Fruit fly (Drosophila melanogaster) whole organism, prepupa: Measurements from ENCODE around the gene CG2540.

ENCODE experiments used
- CG16779 ChIP-seq: fragments of 200-800 bp; sonication (Bioruptor generic); optimal IDR thresholded peaks from 3 replicates; lab custom pipeline; 2017; ENCODE audit warnings: missing biosample characterization, mild to moderate bottlenecking, missing genetic modification characterization
- CG34406 ChIP-seq: fragments of 200-800 bp; sonication (Bioruptor generic); optimal IDR thresholded peaks from 3 replicates; lab custom pipeline; 2016; ENCODE audit warnings: missing biosample characterization, missing genetic modification characterization
- CG8632 ChIP-seq: fragments of 200-800 bp; sonication (Bioruptor generic); optimal IDR thresholded peaks from 3 replicates; lab custom pipeline; 2016; ENCODE audit warnings: missing biosample characterization, missing genetic modification characterization
- Gug ChIP-seq: fragments of 200-800 bp; sonication (Bioruptor generic); IDR thresholded peaks from 2 replicates; pipeline ENCODE4 v1.3.6; 2022; ENCODE audit warnings: missing biosample characterization, missing genetic modification characterization
- pdm3 ChIP-seq: fragments of 200-800 bp; sonication (Bioruptor generic); optimal IDR thresholded peaks from 3 replicates; lab custom pipeline; 2016; ENCODE audit warnings: missing biosample characterization, missing genetic modification characterization
- vri ChIP-seq: fragments of 200-800 bp; sonication (Bioruptor generic); optimal IDR thresholded peaks from 3 replicates; lab custom pipeline; 2016; ENCODE audit warnings: missing biosample characterization, mild to moderate bottlenecking, missing genetic modification characterization

DNA sequence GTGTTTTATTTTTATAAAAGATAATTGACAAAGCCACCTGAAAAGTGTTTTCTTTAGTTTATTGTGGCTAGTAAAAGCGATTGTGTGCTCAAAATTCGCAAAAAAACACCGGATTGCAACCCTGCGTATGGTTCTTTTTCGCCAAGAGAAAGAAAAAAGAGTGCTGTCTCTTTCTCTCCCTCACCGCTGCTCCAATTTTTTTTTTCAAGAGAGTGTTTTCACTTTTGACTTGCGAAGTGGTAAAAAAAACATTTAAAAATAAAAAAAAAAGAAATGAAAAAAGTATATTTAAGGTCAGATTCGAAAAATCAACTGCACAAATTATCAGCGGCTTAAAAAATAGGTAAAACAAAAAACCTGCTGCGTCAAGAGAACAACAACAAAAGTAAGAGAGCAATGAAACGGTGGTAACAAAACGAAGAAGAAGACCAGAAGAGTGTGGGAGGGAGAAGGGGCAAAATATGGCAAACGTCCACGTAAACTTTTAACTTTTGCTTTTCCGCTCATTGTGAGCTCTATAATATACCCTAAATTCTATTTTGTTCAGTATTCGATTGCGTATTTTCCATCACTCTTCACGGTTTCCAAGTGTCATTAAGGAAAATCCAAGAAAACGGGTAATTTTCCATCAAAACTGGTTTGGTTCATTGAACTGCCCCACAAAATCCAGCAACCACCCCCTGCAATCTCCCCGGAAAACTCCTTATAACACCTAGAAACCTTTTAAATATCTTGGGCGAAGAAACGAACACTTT is 33.1 kb upstream of the CG2540 start:
- TF ChIP-seq vri (GFP tag; lab: Kevin White, UChicago) (peak; percentile 79), CG16779 (tag; lab: Kevin White, UChicago) (peak; percentile 69), CG34406 (GFP tag; lab: Kevin White, UChicago) (peak; percentile 67), Gug (GFP tag; lab: Robert Waterston, UW) (no peak), pdm3 (GFP tag; lab: Kevin White, UChicago) (no peak), CG8632 (GFP tag; lab: Kevin White, UChicago) (peak; percentile 58)
